Fruit fly (Drosophila melanogaster): ENCODE measurements around the gene MED14.
A peak's percentile ranks its signal among the peaks of the same experiment; 100 is the strongest.

MED14 gene

DNA sequence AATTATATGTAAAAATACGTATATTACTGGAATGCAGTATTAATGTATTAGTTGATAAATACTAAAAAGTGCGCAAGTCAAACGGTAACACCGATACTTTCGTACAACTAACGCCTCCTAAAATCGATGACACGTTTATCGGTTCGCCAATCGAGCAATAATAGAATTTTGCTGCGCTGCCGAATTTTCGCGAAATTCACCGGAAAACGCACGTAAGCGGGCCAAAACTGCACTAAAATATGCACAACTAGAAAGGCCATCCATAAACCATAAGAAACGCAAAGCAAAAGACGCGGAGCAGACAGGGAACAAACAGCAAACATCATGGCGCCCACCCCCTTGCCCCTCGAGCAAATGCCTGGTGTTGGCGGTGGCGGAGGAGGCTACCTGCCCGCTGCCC, at the start of gene MED14:
TSS of gene MED14 (plus strand) at position 145 of the 400 bp plus-strand sequence.
- TF ChIP-seq CG17801 (GFP tag; optimal IDR thresholded peaks at IDR 0.05; ENCODE audit: partially characterized antibody) = peak; percentile 16

dm6 chr3L:544203-544602, 48.8 kb upstream of the MED14 start:
- TF ChIP-seq CG17801 (GFP tag; optimal IDR thresholded peaks at IDR 0.05; ENCODE audit: partially characterized antibody) = no peak

- no peak for TF ChIP-seq CG17801 (GFP tag; optimal IDR thresholded peaks at IDR 0.05; ENCODE audit: partially characterized antibody)
Measured at dm6 chr3L:545512-546161, 47.4 kb upstream of the MED14 start.

- peak; percentile 65 for TF ChIP-seq CG17801 (GFP tag; optimal IDR thresholded peaks at IDR 0.05; ENCODE audit: partially characterized antibody)
Measured at dm6 chr3L:546819-547441, 46.1 kb upstream of the MED14 start.

DNA sequence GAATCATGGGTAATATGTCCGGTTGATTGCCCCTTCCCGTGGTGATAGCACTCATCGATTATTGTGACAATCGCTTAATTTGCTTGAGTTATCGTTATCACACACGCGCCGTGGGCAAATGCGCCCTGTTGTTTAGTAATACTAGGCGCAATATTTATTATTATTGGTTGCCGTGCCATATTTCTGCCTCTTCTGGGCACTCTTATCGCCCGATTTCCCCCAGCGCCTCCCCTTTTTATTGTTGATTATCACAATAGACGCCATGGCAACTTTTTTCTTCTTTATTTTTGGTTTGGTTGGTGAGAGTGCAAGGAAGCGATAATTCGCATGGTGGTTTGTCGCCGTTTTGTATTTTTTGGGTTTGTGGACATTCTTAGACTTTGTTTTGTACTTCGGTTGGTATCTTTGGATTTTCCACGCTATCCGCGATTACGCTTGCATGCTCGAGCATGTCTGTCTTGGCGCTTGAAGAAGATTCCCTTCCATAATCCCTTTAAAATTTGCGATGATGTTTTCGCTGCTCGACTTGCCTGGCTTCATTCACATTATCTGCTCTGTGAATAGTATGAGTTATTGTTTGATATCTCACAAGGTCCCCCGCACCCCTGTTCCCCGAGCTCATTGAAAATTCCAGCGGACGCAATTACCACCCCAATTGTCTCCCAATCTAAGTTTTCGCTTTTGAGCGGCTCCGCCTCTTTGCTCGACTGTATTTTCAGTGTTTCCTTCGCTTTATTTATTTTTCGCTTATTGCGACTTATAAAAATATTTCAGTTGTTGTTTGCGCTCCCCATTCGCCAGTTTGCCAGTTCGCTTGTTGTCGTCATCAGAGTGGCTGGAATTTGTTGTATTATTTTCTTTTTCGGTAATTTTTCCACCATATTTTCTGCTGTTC, 44.5 kb upstream of the MED14 start:
- peak; percentile 38 for TF ChIP-seq CG17801 (GFP tag; optimal IDR thresholded peaks at IDR 0.05; ENCODE audit: partially characterized antibody)

DNA sequence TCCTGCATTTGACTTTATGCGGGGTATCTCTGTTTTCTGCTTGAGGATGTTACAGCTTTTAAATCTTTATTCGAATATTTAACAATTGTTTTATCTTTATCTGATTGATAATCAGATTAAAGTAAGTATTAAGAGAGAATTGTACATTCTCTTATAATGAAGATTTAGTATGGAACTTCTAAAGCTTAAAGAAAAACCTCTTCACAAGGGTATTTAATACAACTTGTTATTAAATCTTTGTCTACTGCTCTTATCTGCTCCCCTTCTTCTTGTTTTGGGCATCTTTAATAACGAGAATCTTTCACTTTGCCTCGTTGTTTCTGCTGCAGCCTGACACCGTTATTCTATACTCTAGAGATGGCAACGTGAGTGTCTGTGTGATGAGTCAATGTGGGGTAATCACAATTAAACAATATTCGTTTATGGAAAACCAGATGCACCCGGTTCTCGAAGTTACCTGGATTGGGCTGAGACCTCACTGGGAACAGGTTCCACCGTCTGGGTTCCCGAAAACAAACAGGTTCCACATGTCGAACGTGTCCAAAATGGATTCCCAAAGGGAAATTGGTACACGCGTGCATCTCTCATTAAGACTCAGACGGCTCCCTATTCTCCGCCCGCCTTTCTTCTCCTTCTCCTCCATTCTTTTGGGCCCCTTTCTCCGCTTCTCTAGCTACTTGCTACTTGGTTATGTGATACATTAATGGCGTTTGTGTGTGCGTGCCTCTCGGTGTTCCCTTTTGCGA, 42.8 kb upstream of the MED14 start:
- no peak for TF ChIP-seq CG17801 (GFP tag; optimal IDR thresholded peaks at IDR 0.05; ENCODE audit: partially characterized antibody)

DNA sequence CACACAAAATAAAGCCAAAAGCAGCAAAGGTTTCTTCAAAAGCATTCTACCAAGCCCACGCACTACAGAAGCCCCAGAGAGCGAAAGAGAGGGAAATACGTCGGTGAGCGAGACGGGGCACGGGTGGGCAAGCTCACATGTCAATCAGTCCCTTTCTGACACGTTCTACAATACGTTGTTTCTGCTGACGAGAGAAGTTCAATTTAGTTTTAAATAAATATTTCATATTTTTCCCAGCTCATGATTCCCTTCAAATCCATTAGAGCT, 42.3 kb upstream of the MED14 start:
- TF ChIP-seq CG17801 (GFP tag; optimal IDR thresholded peaks at IDR 0.05; ENCODE audit: partially characterized antibody) = no peak

- TF ChIP-seq CG17801 (GFP tag; optimal IDR thresholded peaks at IDR 0.05; ENCODE audit: partially characterized antibody) = no peak
Measured at dm6 chr3L:551844-552243, 41.2 kb upstream of the MED14 start.

dm6 chr3L:552446-552845, 40.6 kb upstream of the MED14 start:
- TF ChIP-seq CG17801 (GFP tag; optimal IDR thresholded peaks at IDR 0.05; ENCODE audit: partially characterized antibody) = no peak

dm6 chr3L:552950-553349, 40.1 kb upstream of the MED14 start:
- peak; percentile 87 for TF ChIP-seq CG17801 (GFP tag; optimal IDR thresholded peaks at IDR 0.05; ENCODE audit: partially characterized antibody)

- TF ChIP-seq CG17801 (GFP tag; optimal IDR thresholded peaks at IDR 0.05; ENCODE audit: partially characterized antibody) = no peak
Measured at dm6 chr3L:554577-554976, 38.5 kb upstream of the MED14 start.

- TF ChIP-seq CG17801 (GFP tag; optimal IDR thresholded peaks at IDR 0.05; ENCODE audit: partially characterized antibody) = no peak
Measured at dm6 chr3L:555326-555725, 37.7 kb upstream of the MED14 start.

dm6 chr3L:555898-556540, 37.0 kb upstream of the MED14 start:
- TF ChIP-seq CG17801 (GFP tag; optimal IDR thresholded peaks at IDR 0.05; ENCODE audit: partially characterized antibody) = no peak

DNA sequence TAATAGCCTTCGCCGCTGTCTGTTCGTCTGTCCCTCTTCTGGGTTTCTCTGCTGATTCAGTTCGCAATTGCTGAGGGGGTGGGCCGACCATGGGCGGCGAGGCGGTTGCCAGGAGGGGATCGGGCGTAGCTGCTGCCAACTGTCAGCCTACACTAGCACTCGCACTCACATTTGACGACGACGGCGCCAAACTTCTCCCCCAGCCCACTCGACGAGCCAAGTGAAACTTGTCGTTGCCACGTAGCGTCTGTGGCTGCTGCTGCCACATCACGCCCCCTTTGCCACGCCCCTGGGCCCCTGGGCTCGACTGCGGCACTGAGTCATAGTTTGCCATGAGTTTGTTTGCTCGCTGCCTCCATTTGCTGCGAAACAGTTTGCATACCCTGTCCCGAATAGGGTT, 35.8 kb upstream of the MED14 start:
- TF ChIP-seq CG17801 (GFP tag; optimal IDR thresholded peaks at IDR 0.05; ENCODE audit: partially characterized antibody) = no peak

Data from ovary, adult (tissue).